Fruit fly (Drosophila melanogaster): ENCODE measurements around the gene Paip2.

Paip2 gene

dm6 chr3R:13032975-13033445, 52.4 kb downstream of the Paip2 start (continued):
- no peak for TF ChIP-seq emc (GFP tag; optimal IDR thresholded peaks at IDR 0.05)
- TF ChIP-seq ap (GFP tag; IDR thresholded peaks at IDR 0.05): no peak
- no peak for TF ChIP-seq ro (GFP tag; IDR thresholded peaks at IDR 0.05)
- no peak for TF ChIP-seq bigmax (GFP tag; optimal IDR thresholded peaks at IDR 0.05)
- peak; percentile 45 for TF ChIP-seq CG8359 (GFP tag; optimal IDR thresholded peaks at IDR 0.05; ENCODE audit: borderline replicate concordance)
- no peak for TF ChIP-seq zfh2 (GFP tag; optimal IDR thresholded peaks at IDR 0.05)
- TF ChIP-seq peb (GFP tag; IDR thresholded peaks at IDR 0.05): no peak
- TF ChIP-seq NFAT (GFP tag; IDR thresholded peaks at IDR 0.05): no peak
- no peak for TF ChIP-seq CG12769 (tag; optimal IDR thresholded peaks at IDR 0.05)
- no peak for TF ChIP-seq BEAF-32 (GFP tag; optimal IDR thresholded peaks at IDR 0.05)
- TF ChIP-seq CG2678 (tag; optimal IDR thresholded peaks at IDR 0.05): no peak
- TF ChIP-seq ranshi (GFP tag; IDR thresholded peaks at IDR 0.05): no peak; the same call in 1 of the 2 replicates
- no peak for TF ChIP-seq CG34224 (GFP tag; IDR thresholded peaks at IDR 0.05; ENCODE audit: partially characterized antibody)
- peak; percentile 86 for TF ChIP-seq sens (GFP tag)
- TF ChIP-seq HLH54F (GFP tag; optimal IDR thresholded peaks at IDR 0.05): no peak
- no peak; the same call in 2 of the 3 replicates for TF ChIP-seq row (GFP tag; IDR thresholded peaks at IDR 0.05)
- peak; percentile 26 for TF ChIP-seq CrebB (tag; optimal IDR thresholded peaks at IDR 0.05)
- no peak for TF ChIP-seq CG4404 (GFP tag; IDR thresholded peaks at IDR 0.05)
- no peak for TF ChIP-seq CG9437 (GFP tag; optimal IDR thresholded peaks at IDR 0.05)
- no peak for TF ChIP-seq h (optimal IDR thresholded peaks at IDR 0.05)
- TF ChIP-seq Jarid2 (GFP tag; optimal IDR thresholded peaks at IDR 0.05): peak; percentile 46
- TF ChIP-seq C15 (GFP tag; IDR thresholded peaks at IDR 0.05): no peak
- no peak; the same call in 1 of the 2 replicates for TF ChIP-seq CG14014 (GFP tag; IDR thresholded peaks at IDR 0.05)
- TF ChIP-seq sqz (GFP tag; optimal IDR thresholded peaks at IDR 0.05): no peak
- peak; percentile 13 for TF ChIP-seq ewg (GFP tag; optimal IDR thresholded peaks at IDR 0.05)
- peak; percentile 42 for TF ChIP-seq scrt (GFP tag; optimal IDR thresholded peaks at IDR 0.05)
- TF ChIP-seq CG5245 (GFP tag; optimal IDR thresholded peaks at IDR 0.05): no peak
- TF ChIP-seq CG13894 (tag; optimal IDR thresholded peaks at IDR 0.05): no peak
- no peak for TF ChIP-seq trh (GFP tag; optimal IDR thresholded peaks at IDR 0.05)
- 0 out of 2 replicates have a peak, but pooled peaks have one; percentile 12 for TF ChIP-seq CG10959 (GFP tag; IDR thresholded peaks at IDR 0.05)
- no peak for TF ChIP-seq sima (GFP tag; optimal IDR thresholded peaks at IDR 0.05)
- TF ChIP-seq CG11696 (GFP tag; IDR thresholded peaks at IDR 0.05): no peak
- TF ChIP-seq Chrac-16 (GFP tag; optimal IDR thresholded peaks at IDR 0.05): no peak
- no peak for TF ChIP-seq CG4282 (GFP tag; optimal IDR thresholded peaks at IDR 0.05)
- TF ChIP-seq ase (GFP tag; IDR thresholded peaks at IDR 0.05): no peak
- no peak for TF ChIP-seq CG1792 (GFP tag; optimal IDR thresholded peaks at IDR 0.05)
- TF ChIP-seq Scr (GFP tag; IDR thresholded peaks at IDR 0.05; ENCODE audit: partially characterized antibody): no peak
- TF ChIP-seq CG3838 (GFP tag; optimal IDR thresholded peaks at IDR 0.05): no peak
- no peak for TF ChIP-seq CG10366 (GFP tag; IDR thresholded peaks at IDR 0.05)
- no peak for TF ChIP-seq Hsf (GFP tag; optimal IDR thresholded peaks at IDR 0.05)
- no peak for TF ChIP-seq sens-2 (GFP tag; IDR thresholded peaks at IDR 0.05)
- no peak for TF ChIP-seq CG15073 (GFP tag; optimal IDR thresholded peaks at IDR 0.05)
- no peak for TF ChIP-seq CTCF (GFP tag; optimal IDR thresholded peaks at IDR 0.05)
- peak; percentile 59 for TF ChIP-seq CG17186 (GFP tag; optimal IDR thresholded peaks at IDR 0.05)
- TF ChIP-seq CG11723 (GFP tag; optimal IDR thresholded peaks at IDR 0.05): no peak
- TF ChIP-seq bcd (GFP tag; optimal IDR thresholded peaks at IDR 0.05): no peak
- TF ChIP-seq CG3407 (GFP tag; optimal IDR thresholded peaks at IDR 0.05): peak; percentile 56
- TF ChIP-seq CG4328 (GFP tag; optimal IDR thresholded peaks at IDR 0.05): peak; percentile 55
- no peak for TF ChIP-seq CG4820 (GFP tag; optimal IDR thresholded peaks at IDR 0.05)
- TF ChIP-seq grau (tag; optimal IDR thresholded peaks at IDR 0.05): no peak
- no peak for TF ChIP-seq Tbp (GFP tag; optimal IDR thresholded peaks at IDR 0.05)
- TF ChIP-seq CG10321 (GFP tag; IDR thresholded peaks at IDR 0.05): 0 out of 2 replicates have a peak, but pooled peaks have one; percentile 29
- no peak for TF ChIP-seq Bdp1 (GFP tag; optimal IDR thresholded peaks at IDR 0.05)
